Worm (Caenorhabditis elegans): ENCODE measurements around the gene Y4C6B.4.

DNA sequence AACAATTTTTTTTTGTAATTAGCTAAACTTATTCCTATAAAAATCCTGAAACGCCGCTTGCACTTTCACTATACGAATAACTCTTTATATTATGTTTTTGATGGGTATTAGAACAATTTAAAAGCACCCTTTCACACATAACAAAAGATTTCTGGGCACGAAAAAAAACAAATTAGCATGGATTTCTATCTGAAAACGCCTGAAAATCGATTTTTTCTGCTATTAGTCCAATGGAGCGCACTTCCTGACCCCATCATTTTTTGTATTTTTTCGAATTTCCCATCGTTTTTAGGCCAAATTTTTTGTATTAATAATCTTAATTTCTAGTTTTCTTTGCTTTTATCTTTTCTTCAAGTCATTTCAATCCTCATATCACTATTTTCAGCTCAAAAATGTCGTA lies 43.2 kb downstream of the Y4C6B.4 start, which contains the start of gene F41H10.3:
- TF ChIP-seq elt-2 (tag; optimal IDR thresholded peaks at IDR 0.05) (no peak), C08G9.2 (tag; optimal IDR thresholded peaks at IDR 0.05) (no peak), zip-5 (tag; optimal IDR thresholded peaks at IDR 0.05) (no peak), ama-1 (optimal IDR thresholded peaks at IDR 0.05) (no peak)

Measured in whole organism, late embryonic.